Worm (Caenorhabditis elegans) whole organism, young adult: ENCODE measurements around the gene nhr-193.

Source experiments
- B0019.2 ChIP-seq: fragments of 200-800 bp; sonication (Bioruptor generic); conservative IDR thresholded peaks from 2 replicates; pipeline ENCODE4 v1.3.6; 2022; ENCODE audit warnings: missing genetic modification reagents, missing genetic modification characterization, missing compliant biosample characterization
- atf-7 ChIP-seq: sonication (generic microtip); optimal IDR thresholded peaks from 2 replicates; lab custom pipeline; 2017; ENCODE audit warnings: mild to moderate bottlenecking, missing genetic modification characterization, missing compliant biosample characterization
- attf-3 ChIP-seq: fragments of 200-800 bp; sonication (Bioruptor generic); conservative IDR thresholded peaks from 2 replicates; pipeline ENCODE4 v1.3.6; 2022; ENCODE audit warnings: missing genetic modification reagents, missing genetic modification characterization, missing compliant biosample characterization
- cebp-2 ChIP-seq: fragments of 200-800 bp; sonication (Bioruptor generic); IDR thresholded peaks from 2 replicates; pipeline ENCODE4 v1.3.6; 2022; ENCODE audit warnings: missing genetic modification characterization, missing compliant biosample characterization
- ceh-79 ChIP-seq: sonication (generic microtip); optimal IDR thresholded peaks from 2 replicates; lab custom pipeline; 2017; ENCODE audit warnings: mild to moderate bottlenecking, missing genetic modification characterization, missing compliant biosample characterization
- egl-18 ChIP-seq: fragments of 200-800 bp; sonication (Bioruptor generic); IDR thresholded peaks from 2 replicates; pipeline ENCODE4 v1.3.6; 2022; ENCODE audit warnings: missing genetic modification reagents, missing genetic modification characterization, missing compliant biosample characterization
- mcd-1 ChIP-seq: fragments of 200-800 bp; sonication (Bioruptor generic); IDR thresholded peaks from 2 replicates; pipeline ENCODE4 v1.3.6; 2022; ENCODE audit warnings: missing genetic modification reagents, missing genetic modification characterization, missing compliant biosample characterization
- ztf-22 ChIP-seq: fragments of 200-800 bp; sonication (Bioruptor generic); optimal IDR thresholded peaks from 2 replicates; lab custom pipeline; 2018; ENCODE audit warnings: mild to moderate bottlenecking, missing genetic modification characterization, moderate library complexity, missing compliant biosample characterization

- TF ChIP-seq attf-3 = no peak
- TF ChIP-seq egl-18 = no peak
- no peak for TF ChIP-seq cebp-2
- no peak for TF ChIP-seq B0019.2
- no peak for TF ChIP-seq ceh-79 (tag; lab: Kevin White, UChicago)
- no peak for TF ChIP-seq ztf-22 (GFP tag; lab: Kevin White, UChicago)
- TF ChIP-seq atf-7 (tag; lab: Kevin White, UChicago) = no peak
- TF ChIP-seq mcd-1 (GFP tag; lab: Robert Waterston, UW) = no peak
These were observed 8.7 kb upstream of the nhr-193 start, which contains the start of gene srh-167 for ce11 chrV:16333412-16333811.
